Fruit fly (Drosophila melanogaster): ENCODE results near the gene CG33648.
A peak's percentile ranks its signal among the peaks of the same experiment; 100 is the strongest.

Gene CG33648

DNA sequence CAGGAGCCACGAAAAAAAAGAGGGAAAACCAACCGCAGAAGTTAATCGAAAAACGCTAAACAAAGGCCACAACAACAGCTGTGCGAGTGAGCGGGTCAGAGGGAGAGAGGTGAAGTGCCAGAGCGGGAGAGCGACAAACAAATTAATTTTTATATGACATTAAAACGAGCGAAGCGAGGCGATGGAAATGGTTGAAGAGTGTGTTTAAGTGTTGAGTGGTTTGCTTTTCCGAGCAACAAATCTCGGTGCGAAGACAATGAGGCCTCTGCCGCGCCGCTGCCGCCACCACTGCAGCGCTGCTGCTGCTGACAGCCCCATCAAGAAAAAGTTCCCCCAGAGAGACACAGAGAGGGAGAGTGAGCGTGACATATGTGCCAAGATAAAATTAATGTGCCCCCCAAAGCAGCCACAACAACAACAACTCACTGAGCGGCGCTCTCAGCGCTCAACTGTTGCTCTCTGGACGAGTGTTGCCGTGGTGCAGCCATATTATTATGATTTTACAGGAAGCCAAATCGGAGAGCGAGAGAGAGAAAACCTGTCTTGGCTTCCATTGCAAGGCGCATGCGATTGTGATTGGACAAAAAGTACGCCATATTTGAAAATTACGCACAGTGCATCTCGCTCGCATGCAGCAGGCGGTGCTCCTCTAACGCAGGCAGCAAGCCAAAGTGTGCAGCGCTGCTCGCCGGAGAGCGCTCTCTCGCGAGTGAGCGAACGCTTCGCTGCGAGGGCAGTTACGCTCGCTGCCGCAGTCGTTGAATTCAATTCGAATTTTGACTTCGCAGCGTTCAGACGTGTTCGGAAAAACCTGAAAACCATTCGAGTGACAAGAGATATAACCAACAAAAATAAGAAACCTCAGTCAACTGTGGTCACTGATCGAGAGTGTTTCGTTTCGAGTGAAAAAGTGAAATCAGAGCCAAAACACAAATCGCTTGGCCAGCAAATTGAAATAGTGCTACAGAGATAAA is 33.7 kb upstream of the CG33648 start, which contains the start of gene noc (continued):
- TF ChIP-seq CG8765 (GFP tag; IDR thresholded peaks at IDR 0.05) (peak; percentile 48), Fer2 (tag; optimal IDR thresholded peaks at IDR 0.05) (no peak), CG14014 (GFP tag; IDR thresholded peaks at IDR 0.05) (peak; percentile 39; the same call in 1 of the 2 replicates), CG8478 (optimal IDR thresholded peaks at IDR 0.05) (peak; percentile 90), sob (GFP tag; IDR thresholded peaks at IDR 0.05) (peak; percentile 36; the same call in 1 of the 2 replicates), CG16813 (GFP tag; IDR thresholded peaks at IDR 0.05; ENCODE audit: partially characterized antibody) (0 out of 3 replicates have a peak, but pooled peaks have one; percentile 16), CG7963 (GFP tag; IDR thresholded peaks at IDR 0.05; ENCODE audit: partially characterized antibody) (no peak), CG3163 (GFP tag; optimal IDR thresholded peaks at IDR 0.05) (peak; percentile 17), bsh (GFP tag; optimal IDR thresholded peaks at IDR 0.05) (peak; percentile 16 to 44), Aef1 (GFP tag; IDR thresholded peaks at IDR 0.05) (peak; percentile 29; the same call in 1 of the 3 replicates), Bteb2 (GFP tag; optimal IDR thresholded peaks at IDR 0.05) (peak; percentile 5), CG6683 (GFP tag; optimal IDR thresholded peaks at IDR 0.05) (no peak), lab (GFP tag; optimal IDR thresholded peaks at IDR 0.05) (peak; percentile 77), CG2712 (tag; optimal IDR thresholded peaks at IDR 0.05) (peak; percentile 44), CG17359 (tag; optimal IDR thresholded peaks at IDR 0.05) (peak; percentile 16), klu (GFP tag; IDR thresholded peaks at IDR 0.05) (no peak), CG13624 (GFP tag; optimal IDR thresholded peaks at IDR 0.05) (peak; percentile 28), Trl (optimal IDR thresholded peaks at IDR 0.05) (peak; percentile 100), Trl (GFP tag; optimal IDR thresholded peaks at IDR 0.05) (peak; percentile 89), mld (GFP tag; IDR thresholded peaks at IDR 0.05; ENCODE audit: partially characterized antibody) (peak; percentile 62; the same call in 2 of the 3 replicates), CG7928 (GFP tag; optimal IDR thresholded peaks at IDR 0.05) (no peak), gt (GFP tag; IDR thresholded peaks at IDR 0.05) (no peak), D19A (tag; optimal IDR thresholded peaks at IDR 0.05) (peak; percentile 8), HLH54F (GFP tag; optimal IDR thresholded peaks at IDR 0.05) (peak; percentile 20), da (GFP tag; optimal IDR thresholded peaks at IDR 0.05) (peak; percentile 10), luna (GFP tag; optimal IDR thresholded peaks at IDR 0.05) (no peak), Dll (GFP tag; IDR thresholded peaks at IDR 0.05; ENCODE audit: partially characterized antibody) (peak; percentile 64; the same call in 2 of the 4 replicates), CG1602 (GFP tag; optimal IDR thresholded peaks at IDR 0.05) (no peak), Fer3 (tag; optimal IDR thresholded peaks at IDR 0.05) (peak; percentile 12), CG7556 (GFP tag; optimal IDR thresholded peaks at IDR 0.05) (no peak), CG13894 (tag; optimal IDR thresholded peaks at IDR 0.05) (peak; percentile 37), Fer1 (GFP tag; optimal IDR thresholded peaks at IDR 0.05) (peak; percentile 71), sim (GFP tag; IDR thresholded peaks at IDR 0.05) (no peak), Poxn (GFP tag; IDR thresholded peaks at IDR 0.05) (no peak), CG10267 (tag; optimal IDR thresholded peaks at IDR 0.05) (peak; percentile 8), CG30020 (tag; optimal IDR thresholded peaks at IDR 0.05) (no peak), repo (GFP tag; optimal IDR thresholded peaks at IDR 0.05) (no peak), CG7839 (tag; optimal IDR thresholded peaks at IDR 0.05) (peak; percentile 42), pho (GFP tag; optimal IDR thresholded peaks at IDR 0.05) (no peak), nmo (GFP tag; optimal IDR thresholded peaks at IDR 0.05) (peak; percentile 17), Xbp1 (GFP tag; optimal IDR thresholded peaks at IDR 0.05) (peak; percentile 9), CG17186 (GFP tag; optimal IDR thresholded peaks at IDR 0.05) (no peak), CG6689 (GFP tag; IDR thresholded peaks at IDR 0.05) (peak; percentile 5; the same call in 1 of the 2 replicates), ranshi (GFP tag; IDR thresholded peaks at IDR 0.05) (peak; percentile 49; the same call in 1 of the 2 replicates), dysf (GFP tag; IDR thresholded peaks at IDR 0.05) (0 out of 3 replicates have a peak, but pooled peaks have one; percentile 30), NK7.1 (GFP tag; optimal IDR thresholded peaks at IDR 0.05) (peak; percentile 22), cad (GFP tag; optimal IDR thresholded peaks at IDR 0.05) (peak; percentile 0), Dp (GFP tag; optimal IDR thresholded peaks at IDR 0.05) (no peak)

All from whole organism, embryonic.